Worm (Caenorhabditis elegans) whole organism, young adult: ENCODE data around the gene nas-17.

Experiments used
- B0019.2 ChIP-seq: fragments of 200-800 bp; sonication (Bioruptor generic); conservative IDR thresholded peaks from 2 replicates; pipeline ENCODE4 v1.3.6; 2022; ENCODE audit warnings: missing genetic modification reagents, missing genetic modification characterization, missing compliant biosample characterization
- B0261.1 ChIP-seq: sonication (generic microtip); optimal IDR thresholded peaks from 2 replicates; lab custom pipeline; 2016; ENCODE audit warnings: mild to moderate bottlenecking, missing genetic modification characterization, moderate library complexity, missing compliant biosample characterization
- F10E7.11 ChIP-seq: sonication (generic microtip); optimal IDR thresholded peaks from 2 replicates; lab custom pipeline; 2017; ENCODE audit warnings: mild to moderate bottlenecking, missing genetic modification characterization, moderate library complexity, missing compliant biosample characterization
- F37B4.10 ChIP-seq: fragments of 200-800 bp; sonication (Bioruptor generic); IDR thresholded peaks from 2 replicates; pipeline ENCODE4 v1.3.6; 2022; ENCODE audit warnings: missing genetic modification characterization, missing compliant biosample characterization
- F52B5.7 ChIP-seq: sonication (generic microtip); optimal IDR thresholded peaks from 2 replicates; lab custom pipeline; 2016; ENCODE audit warnings: mild to moderate bottlenecking, missing genetic modification characterization, missing compliant biosample characterization
- F55B11.4 ChIP-seq: sonication (generic microtip); optimal IDR thresholded peaks from 2 replicates; lab custom pipeline; 2016; ENCODE audit warnings: missing compliant biosample characterization, missing genetic modification characterization, borderline replicate concordance; ENCODE audit not compliant: insufficient read depth
- F57A8.1 ChIP-seq: fragments of 200-800 bp; sonication (Bioruptor generic); optimal IDR thresholded peaks from 2 replicates; lab custom pipeline; 2018; ENCODE audit warnings: mild to moderate bottlenecking, missing genetic modification characterization, moderate library complexity, missing compliant biosample characterization
- Y53G8AR.9 ChIP-seq: fragments of 200-800 bp; sonication (Bioruptor generic); conservative IDR thresholded peaks from 2 replicates; pipeline ENCODE4 v1.3.6; 2022; ENCODE audit warnings: missing genetic modification reagents, missing genetic modification characterization, missing compliant biosample characterization
- Y79H2A.3 ChIP-seq: fragments of 200-800 bp; sonication (Bioruptor generic); conservative IDR thresholded peaks from 2 replicates; pipeline ENCODE4 v1.3.6; 2022; ENCODE audit warnings: missing genetic modification reagents, missing genetic modification characterization, missing compliant biosample characterization
- ZK185.1 ChIP-seq: sonication (generic microtip); optimal IDR thresholded peaks from 2 replicates; lab custom pipeline; 2016; ENCODE audit warnings: mild to moderate bottlenecking, missing genetic modification characterization, missing compliant biosample characterization; ENCODE audit not compliant: poor library complexity, severe bottlenecking
- ama-1 ChIP-seq, 3 experiments: fragments of 150-350 bp in 1 of 3; sonication (generic microtip) in 2 of 3; optimal IDR thresholded peaks; 2 replicates each; lab custom pipeline; 2014 to 2018; ENCODE audit warnings: missing biosample characterization in 2 of 3, missing genetic modification characterization in 2 of 3, missing genetic modification reagents in 2 of 3
- aptf-2 ChIP-seq: fragments of 200-800 bp; sonication (Bioruptor generic); conservative IDR thresholded peaks from 2 replicates; pipeline ENCODE4 v1.3.6; 2022; ENCODE audit warnings: missing genetic modification reagents, missing genetic modification characterization, missing compliant biosample characterization
- atf-7 ChIP-seq: sonication (generic microtip); optimal IDR thresholded peaks from 2 replicates; lab custom pipeline; 2017; ENCODE audit warnings: mild to moderate bottlenecking, missing genetic modification characterization, missing compliant biosample characterization
- attf-5 ChIP-seq: fragments of 200-800 bp; sonication (Bioruptor generic); optimal IDR thresholded peaks from 2 replicates; lab custom pipeline; 2018; ENCODE audit warnings: mild to moderate bottlenecking, missing genetic modification characterization, missing compliant biosample characterization
- ceh-100 ChIP-seq: fragments of 200-800 bp; sonication (Bioruptor generic); IDR thresholded peaks from 2 replicates; pipeline ENCODE4 v1.3.6; 2022; ENCODE audit warnings: missing genetic modification reagents, missing genetic modification characterization, missing compliant biosample characterization
- ceh-58 ChIP-seq: fragments of 200-800 bp; sonication (Bioruptor generic); IDR thresholded peaks from 2 replicates; pipeline ENCODE4 v1.3.6; 2022; ENCODE audit warnings: missing genetic modification characterization, missing compliant biosample characterization
- dox-1 ChIP-seq: fragments of 200-800 bp; sonication (Bioruptor generic); IDR thresholded peaks from 2 replicates; pipeline ENCODE4 v1.3.6; 2022; ENCODE audit warnings: missing genetic modification reagents, missing genetic modification characterization, missing compliant biosample characterization
- dpl-1 ChIP-seq: fragments of 150-350 bp; optimal IDR thresholded peaks from 2 replicates; lab custom pipeline; 2014; ENCODE audit warnings: missing biosample characterization, missing genetic modification reagents, missing genetic modification characterization
- efl-1 ChIP-seq: fragments of 150-350 bp; optimal IDR thresholded peaks from 2 replicates; lab custom pipeline; 2014; ENCODE audit warnings: missing biosample characterization, missing genetic modification reagents, missing genetic modification characterization
- egl-18 ChIP-seq: fragments of 200-800 bp; sonication (Bioruptor generic); IDR thresholded peaks from 2 replicates; pipeline ENCODE4 v1.3.6; 2022; ENCODE audit warnings: missing genetic modification reagents, missing genetic modification characterization, missing compliant biosample characterization
- egrh-3 ChIP-seq: fragments of 200-800 bp; sonication (Bioruptor generic); IDR thresholded peaks from 2 replicates; pipeline ENCODE4 v1.3.6; 2022; ENCODE audit warnings: missing genetic modification reagents, missing genetic modification characterization, missing compliant biosample characterization
- ets-4 ChIP-seq: fragments of 200-800 bp; sonication (Bioruptor generic); optimal IDR thresholded peaks from 2 replicates; lab custom pipeline; 2018; ENCODE audit warnings: mild to moderate bottlenecking, missing genetic modification characterization, missing compliant biosample characterization
- gei-17 ChIP-seq: fragments of 200-800 bp; sonication (Bioruptor generic); optimal IDR thresholded peaks from 2 replicates; lab custom pipeline; 2018; ENCODE audit warnings: mild to moderate bottlenecking, missing genetic modification characterization, missing compliant biosample characterization
- hmg-1.2 ChIP-seq: fragments of 200-800 bp; sonication (Bioruptor generic); IDR thresholded peaks from 2 replicates; pipeline ENCODE4 v1.3.6; 2022; ENCODE audit warnings: missing genetic modification reagents, missing genetic modification characterization, missing compliant biosample characterization
- hrde-1 ChIP-seq: sonication (generic microtip); optimal IDR thresholded peaks from 2 replicates; lab custom pipeline; 2016; ENCODE audit warnings: missing genetic modification characterization, mild to moderate bottlenecking, missing compliant biosample characterization, moderate library complexity, missing genotype, missing genetic modification reagents, borderline replicate concordance
- lag-1 ChIP-seq: fragments of 200-800 bp; sonication (Bioruptor generic); IDR thresholded peaks from 2 replicates; pipeline ENCODE4 v1.3.6; 2022; ENCODE audit warnings: missing genetic modification reagents, missing genetic modification characterization, missing compliant biosample characterization
- lin-35 ChIP-seq, 3 experiments: fragments of 150-350 bp in 2 of 3; sonication (generic microtip) in 1 of 3; optimal IDR thresholded peaks; 2 replicates each; lab custom pipeline; 2014 to 2018; ENCODE audit warnings: missing biosample characterization in 3 of 3, missing genetic modification characterization in 3 of 3, missing genetic modification reagents in 3 of 3
- lin-40 ChIP-seq: sonication (generic microtip); optimal IDR thresholded peaks from 2 replicates; lab custom pipeline; 2016; ENCODE audit warnings: missing genetic modification characterization, mild to moderate bottlenecking, missing compliant biosample characterization, missing genotype, missing genetic modification reagents
- lsl-1 ChIP-seq: fragments of 200-800 bp; sonication (Bioruptor generic); optimal IDR thresholded peaks from 2 replicates; lab custom pipeline; 2018; ENCODE audit warnings: mild to moderate bottlenecking, missing genetic modification characterization, moderate library complexity, missing compliant biosample characterization
- madf-10 ChIP-seq: sonication (generic microtip); optimal IDR thresholded peaks from 2 replicates; lab custom pipeline; 2016; ENCODE audit warnings: mild to moderate bottlenecking, missing genetic modification characterization, missing compliant biosample characterization
- nfyb-1 ChIP-seq: fragments of 200-800 bp; sonication (Bioruptor generic); IDR thresholded peaks from 2 replicates; pipeline ENCODE4 v1.3.6; 2022; ENCODE audit warnings: missing genetic modification reagents, missing genetic modification characterization, missing compliant biosample characterization
- nhr-120 ChIP-seq: fragments of 200-800 bp; sonication (Bioruptor generic); IDR thresholded peaks from 2 replicates; pipeline ENCODE4 v1.3.6; 2022; ENCODE audit warnings: missing genetic modification characterization, missing compliant biosample characterization
- nhr-27 ChIP-seq: fragments of 200-800 bp; sonication (Bioruptor generic); optimal IDR thresholded peaks from 2 replicates; lab custom pipeline; 2018; ENCODE audit warnings: mild to moderate bottlenecking, missing genetic modification characterization, moderate library complexity, missing compliant biosample characterization
- nhr-80 ChIP-seq: sonication (generic microtip); optimal IDR thresholded peaks from 2 replicates; lab custom pipeline; 2016; ENCODE audit warnings: missing genetic modification characterization, missing compliant biosample characterization
- pbrm-1 ChIP-seq: fragments of 200-800 bp; sonication (Bioruptor generic); IDR thresholded peaks from 2 replicates; pipeline ENCODE4 v1.3.6; 2022; ENCODE audit warnings: missing genetic modification reagents, missing genetic modification characterization, missing compliant biosample characterization
- rcor-1 ChIP-seq: fragments of 200-800 bp; sonication (Bioruptor generic); IDR thresholded peaks from 2 replicates; pipeline ENCODE4 v1.3.6; 2022; ENCODE audit warnings: missing genetic modification reagents, missing genetic modification characterization, missing compliant biosample characterization
- repo-1 ChIP-seq: sonication (generic microtip); optimal IDR thresholded peaks from 2 replicates; lab custom pipeline; 2017; ENCODE audit warnings: mild to moderate bottlenecking, missing genetic modification characterization, missing compliant biosample characterization
- rpc-1 ChIP-seq, 2 experiments: fragments of 150-350 bp in 1 of 2; sonication (generic microtip) in 1 of 2; optimal IDR thresholded peaks; 2 replicates each; lab custom pipeline; 2014 to 2018; ENCODE audit warnings: missing biosample characterization in 1 of 2, missing genetic modification characterization in 1 of 2, missing genetic modification reagents in 1 of 2, missing genotype in 1 of 2
- sdz-38 ChIP-seq: sonication (generic microtip); optimal IDR thresholded peaks from 2 replicates; lab custom pipeline; 2016; ENCODE audit warnings: missing genotype, missing genetic modification characterization, missing compliant biosample characterization
- tbp1 ChIP-seq: fragments of 200-800 bp; sonication (Bioruptor generic); optimal IDR thresholded peaks from 2 replicates; lab custom pipeline; 2018; ENCODE audit warnings: mild to moderate bottlenecking, missing genetic modification characterization, missing compliant biosample characterization
- xnd-1 ChIP-seq: sonication (generic microtip); optimal IDR thresholded peaks from 2 replicates; lab custom pipeline; 2016; ENCODE audit warnings: missing genotype, missing genetic modification reagents, missing genetic modification characterization, missing compliant biosample characterization
- zim-3 ChIP-seq: sonication (generic microtip); optimal IDR thresholded peaks from 2 replicates; lab custom pipeline; 2017; ENCODE audit warnings: mild to moderate bottlenecking, missing genetic modification characterization, moderate library complexity, missing compliant biosample characterization
- ztf-22 ChIP-seq: fragments of 200-800 bp; sonication (Bioruptor generic); optimal IDR thresholded peaks from 2 replicates; lab custom pipeline; 2018; ENCODE audit warnings: mild to moderate bottlenecking, missing genetic modification characterization, moderate library complexity, missing compliant biosample characterization
- ztf-3 ChIP-seq: fragments of 200-800 bp; sonication (Bioruptor generic); optimal IDR thresholded peaks from 2 replicates; lab custom pipeline; 2018; ENCODE audit warnings: mild to moderate bottlenecking, missing genetic modification characterization, missing compliant biosample characterization
- ztf-6 ChIP-seq: fragments of 200-800 bp; sonication (Bioruptor generic); IDR thresholded peaks from 2 replicates; pipeline ENCODE4 v1.3.6; 2022; ENCODE audit warnings: missing genetic modification reagents, missing genetic modification characterization, missing compliant biosample characterization

nas-17 gene

DNA sequence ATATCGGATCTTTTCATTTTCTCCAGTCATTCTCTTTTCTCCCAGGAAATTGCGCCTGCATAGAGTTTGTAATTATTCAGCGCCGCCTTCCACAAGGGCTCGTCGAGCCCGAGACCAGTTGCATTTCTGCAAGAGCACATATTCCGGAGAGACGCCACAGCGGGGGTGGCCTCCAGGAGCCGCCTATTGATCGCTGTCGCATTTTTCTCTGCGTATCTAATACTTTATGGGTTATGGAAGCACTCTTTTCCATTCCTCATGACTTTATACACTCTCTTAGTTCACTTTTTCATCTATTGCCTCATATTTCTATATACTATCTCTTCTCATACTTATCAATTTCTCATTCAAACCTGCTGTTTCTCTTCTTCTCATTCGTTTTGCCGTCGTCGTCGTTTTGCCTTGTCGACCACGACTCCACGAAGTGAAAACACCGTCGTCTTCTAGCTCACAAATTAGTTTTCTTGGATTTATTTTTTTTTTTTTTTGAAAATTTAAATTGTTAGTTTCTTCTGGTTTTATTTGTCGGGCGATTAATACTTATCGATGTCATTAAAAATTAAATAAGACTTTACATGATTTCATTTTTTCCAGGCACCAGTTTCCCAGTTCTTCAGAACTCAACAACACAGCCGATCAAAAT, 23.4 kb upstream of the nas-17 start, which contains the start of gene cnb-1:
Gene cnb-1 (plus strand): TSS at position 593 of the 643 bp plus-strand sequence.
- TF ChIP-seq repo-1 (tag; lab: Kevin White, UChicago) (no peak), attf-5 (peak; percentile 59), F55B11.4 (tag; lab: Kevin White, UChicago) (no peak), rcor-1 (0 out of 2 replicates have a peak, but pooled peaks have one; percentile 17), nfyb-1 (GFP tag; lab: Robert Waterston, UW) (no peak), pbrm-1 (peak; percentile 48; the same call in 1 of the 2 replicates), F57A8.1 (GFP tag; lab: Kevin White, UChicago) (no peak), Y79H2A.3 (no peak), F52B5.7 (tag; lab: Kevin White, UChicago) (no peak), lag-1 (GFP tag; lab: Robert Waterston, UW) (no peak), B0019.2 (GFP tag; lab: Robert Waterston, UW) (no peak), rpc-1 (optimal IDR thresholded peaks at IDR 0.05; lab: Kevin White, UChicago) (no peak), rpc-1 (tag; optimal IDR thresholded peaks at IDR 0.05; lab: Kevin White, UChicago) (no peak), xnd-1 (tag; lab: Kevin White, UChicago) (no peak), egrh-3 (GFP tag; lab: Robert Waterston, UW) (no peak), dpl-1 (no peak), sdz-38 (tag; lab: Kevin White, UChicago) (no peak), ceh-100 (GFP tag; lab: Robert Waterston, UW) (0 out of 2 replicates have a peak, but pooled peaks have one; percentile 28), lin-40 (peak; percentile 67), efl-1 (GFP tag; lab: Kevin White, UChicago) (no peak), dox-1 (GFP tag; lab: Robert Waterston, UW) (no peak), lsl-1 (no peak), hrde-1 (no peak), egl-18 (GFP tag; lab: Robert Waterston, UW) (no peak), ztf-3 (no peak), ZK185.1 (tag; lab: Kevin White, UChicago) (peak; percentile 23), ama-1 (optimal IDR thresholded peaks at IDR 0.05; lab: Kevin White, UChicago) (no peak), ama-1 (GFP tag; optimal IDR thresholded peaks at IDR 0.05; lab: Kevin White, UChicago) (no peak), atf-7 (tag; lab: Kevin White, UChicago) (no peak), hmg-1.2 (GFP tag; lab: Robert Waterston, UW) (peak; percentile 83), zim-3 (tag; lab: Kevin White, UChicago) (no peak), Y53G8AR.9 (GFP tag; lab: Robert Waterston, UW) (no peak), nhr-120 (GFP tag; lab: Robert Waterston, UW) (no peak), lin-35 (GFP tag; optimal IDR thresholded peaks at IDR 0.05; lab: Kevin White, UChicago) (peak in 1 of 3 experiments; percentile 34), tbp1 (no peak), ztf-22 (no peak), ceh-58 (GFP tag; lab: Robert Waterston, UW) (no peak), nhr-27 (tag; lab: Kevin White, UChicago) (no peak), aptf-2 (no peak), ets-4 (no peak), madf-10 (tag; lab: Kevin White, UChicago) (no peak), F10E7.11 (tag; lab: Kevin White, UChicago) (no peak), F37B4.10 (GFP tag; lab: Robert Waterston, UW) (no peak), gei-17 (no peak), B0261.1 (tag; lab: Kevin White, UChicago) (no peak), nhr-80 (peak; percentile 27), ztf-6 (GFP tag; lab: Robert Waterston, UW) (no peak)
